Worm (Caenorhabditis elegans): Measurements from ENCODE around the gene R02F2.9.

The R02F2.9 gene

ce11 chrIII:5487087-5487603 lies 11.8 kb upstream of the R02F2.9 start, which contains the start of gene osg-1:
TSS of gene osg-1 (plus strand) at chrIII:5487553.
- TF ChIP-seq ets-4 (tag; optimal IDR thresholded peaks at IDR 0.05): no peak

ce11 chrIII:5495168-5495567 lies 3.8 kb upstream of the R02F2.9 start, which contains the start of gene R02F2.8:
TSS of gene R02F2.8 (minus strand) at chrIII:5495268.
- TF ChIP-seq madf-2 (tag; optimal IDR thresholded peaks at IDR 0.05) (no peak), lin-11 (tag; optimal IDR thresholded peaks at IDR 0.05) (no peak), pha-4 (tag; optimal IDR thresholded peaks at IDR 0.05) (no peak), eyg-1 (tag; optimal IDR thresholded peaks at IDR 0.05) (no peak), sox-2 (GFP tag; IDR thresholded peaks at IDR 0.05) (no peak), ceh-45 (GFP tag; IDR thresholded peaks at IDR 0.05) (no peak), fax-1 (tag; optimal IDR thresholded peaks at IDR 0.05) (no peak), nhr-11 (tag; optimal IDR thresholded peaks at IDR 0.05) (no peak), odd-2 (tag; optimal IDR thresholded peaks at IDR 0.05) (no peak), nhr-232 (tag; optimal IDR thresholded peaks at IDR 0.05) (no peak), ceh-18 (tag; optimal IDR thresholded peaks at IDR 0.05) (no peak), ztf-16 (tag; optimal IDR thresholded peaks at IDR 0.05) (no peak), lim-6 (tag; optimal IDR thresholded peaks at IDR 0.05) (no peak), pqm-1 (tag; optimal IDR thresholded peaks at IDR 0.05) (no peak)

ce11 chrIII:5499942-5500341 lies 952 bp downstream of the R02F2.9 start:
- TF ChIP-seq nhr-232 (tag; optimal IDR thresholded peaks at IDR 0.05) (no peak), tbx-2 (tag; optimal IDR thresholded peaks at IDR 0.05) (peak; percentile 2), unc-86 (tag; optimal IDR thresholded peaks at IDR 0.05) (no peak), unc-55 (GFP tag; optimal IDR thresholded peaks at IDR 0.05) (no peak), ceh-31 (tag; optimal IDR thresholded peaks at IDR 0.05) (peak; percentile 23), syd-9 (tag; optimal IDR thresholded peaks at IDR 0.05) (no peak), sox-4 (tag; optimal IDR thresholded peaks at IDR 0.05) (no peak), lim-6 (tag; optimal IDR thresholded peaks at IDR 0.05) (no peak), nhr-11 (tag; optimal IDR thresholded peaks at IDR 0.05) (no peak), hlh-30 (tag; optimal IDR thresholded peaks at IDR 0.05; ENCODE audit: insufficient read depth) (peak; percentile 86), ceh-9 (tag; optimal IDR thresholded peaks at IDR 0.05) (no peak), ceh-45 (GFP tag; IDR thresholded peaks at IDR 0.05) (no peak), ama-1 (optimal IDR thresholded peaks at IDR 0.05) (no peak), ceh-48 (tag; optimal IDR thresholded peaks at IDR 0.05) (peak; percentile 31), K02D7.2 (tag; optimal IDR thresholded peaks at IDR 0.05) (no peak)

ce11 chrIII:5500732-5501131 lies 1.7 kb downstream of the R02F2.9 start:
- no peak for TF ChIP-seq lin-11 (tag; optimal IDR thresholded peaks at IDR 0.05)
- no peak for TF ChIP-seq odd-2 (tag; optimal IDR thresholded peaks at IDR 0.05)

ce11 chrIII:5501358-5502287 lies 2.6 kb downstream of the R02F2.9 start, which contains the start of gene R02F2.1:
TSS of gene R02F2.1 (plus strand) at chrIII:5501885.
- TF ChIP-seq sdc-2 (tag; optimal IDR thresholded peaks at IDR 0.05) (no peak), hlh-30 (tag; optimal IDR thresholded peaks at IDR 0.05; ENCODE audit: insufficient read depth) (peak; percentile 7)

- TF ChIP-seq mec-3 (tag; optimal IDR thresholded peaks at IDR 0.05; ENCODE audit: borderline replicate concordance) (no peak), ceh-19 (GFP tag; optimal IDR thresholded peaks at IDR 0.05) (no peak), nhr-11 (tag; optimal IDR thresholded peaks at IDR 0.05) (no peak), pha-4 (tag; optimal IDR thresholded peaks at IDR 0.05) (no peak), ceh-45 (GFP tag; IDR thresholded peaks at IDR 0.05) (no peak), K09A11.1 (tag; optimal IDR thresholded peaks at IDR 0.05; ENCODE audit: insufficient read depth) (no peak), ceh-9 (tag; optimal IDR thresholded peaks at IDR 0.05) (no peak), ceh-31 (tag; optimal IDR thresholded peaks at IDR 0.05) (peak; percentile 64), unc-42 (tag; optimal IDR thresholded peaks at IDR 0.05) (peak; percentile 16), npax-4 (tag; optimal IDR thresholded peaks at IDR 0.05) (no peak), tbx-7 (tag; optimal IDR thresholded peaks at IDR 0.05) (no peak), pag-3 (tag; optimal IDR thresholded peaks at IDR 0.05; ENCODE audit: borderline replicate concordance) (no peak), F13H6.1 (tag; optimal IDR thresholded peaks at IDR 0.05) (peak; percentile 12), lin-11 (tag; optimal IDR thresholded peaks at IDR 0.05) (no peak), unc-3 (GFP tag; conservative IDR thresholded peaks at IDR 0.05) (no peak), unc-3 (tag; optimal IDR thresholded peaks at IDR 0.05) (no peak), C38D4.7 (GFP tag; optimal IDR thresholded peaks at IDR 0.05) (no peak), ceh-2 (tag; optimal IDR thresholded peaks at IDR 0.05) (peak; percentile 10), unc-55 (GFP tag; optimal IDR thresholded peaks at IDR 0.05) (peak; percentile 59)
Observed at ce11 chrIII:5502915-5503575, 4.1 kb downstream of the R02F2.9 start.

Measured in whole organism, late embryonic.